Fruit fly (Drosophila melanogaster) whole organism, adult: ENCODE data around the gene Sbds.
A peak's percentile ranks its signal among the peaks of the same experiment; 100 is the strongest.

Source experiments
- CG11617 ChIP-seq: fragments of 200-800 bp; sonication (Bioruptor generic); optimal IDR thresholded peaks from 2 replicates; lab custom pipeline; 2017; ENCODE audit warnings: mild to moderate bottlenecking, missing biosample characterization, missing genetic modification reagents, missing genetic modification characterization
- CG12768 ChIP-seq: fragments of 200-800 bp; sonication (Bioruptor generic); optimal IDR thresholded peaks from 2 replicates; lab custom pipeline; 2017; ENCODE audit warnings: missing biosample characterization, missing genetic modification characterization, mild to moderate bottlenecking, moderate library complexity, missing genetic modification reagents
- CG5204 ChIP-seq: fragments of 200-800 bp; sonication (Bioruptor generic); optimal IDR thresholded peaks from 2 replicates; lab custom pipeline; 2016; ENCODE audit warnings: missing biosample characterization, missing genetic modification characterization
- Clk ChIP-seq: fragments of 200-800 bp; sonication (Bioruptor generic); optimal IDR thresholded peaks from 2 replicates; lab custom pipeline; 2017; ENCODE audit warnings: missing biosample characterization, missing genetic modification characterization
- Mnt ChIP-seq: fragments of 200-800 bp; sonication (Bioruptor generic); optimal IDR thresholded peaks from 2 replicates; lab custom pipeline; 2016; ENCODE audit warnings: missing biosample characterization, mild to moderate bottlenecking, missing genetic modification characterization
- cic ChIP-seq: fragments of 200-800 bp; sonication (Bioruptor generic); optimal IDR thresholded peaks from 2 replicates; lab custom pipeline; 2017; ENCODE audit warnings: missing biosample characterization, mild to moderate bottlenecking, missing genetic modification characterization, moderate library complexity
- kay ChIP-seq: fragments of 200-800 bp; sonication (Bioruptor generic); peaks from one replicate; lab custom pipeline; 2016; ENCODE audit warnings: missing biosample characterization, missing genetic modification characterization, borderline replicate concordance
- tj ChIP-seq: fragments of 200-800 bp; sonication (Bioruptor generic); optimal IDR thresholded peaks from 3 replicates; lab custom pipeline; 2017; ENCODE audit warnings: missing biosample characterization, mild to moderate bottlenecking, missing genetic modification characterization, moderate library complexity

DNA sequence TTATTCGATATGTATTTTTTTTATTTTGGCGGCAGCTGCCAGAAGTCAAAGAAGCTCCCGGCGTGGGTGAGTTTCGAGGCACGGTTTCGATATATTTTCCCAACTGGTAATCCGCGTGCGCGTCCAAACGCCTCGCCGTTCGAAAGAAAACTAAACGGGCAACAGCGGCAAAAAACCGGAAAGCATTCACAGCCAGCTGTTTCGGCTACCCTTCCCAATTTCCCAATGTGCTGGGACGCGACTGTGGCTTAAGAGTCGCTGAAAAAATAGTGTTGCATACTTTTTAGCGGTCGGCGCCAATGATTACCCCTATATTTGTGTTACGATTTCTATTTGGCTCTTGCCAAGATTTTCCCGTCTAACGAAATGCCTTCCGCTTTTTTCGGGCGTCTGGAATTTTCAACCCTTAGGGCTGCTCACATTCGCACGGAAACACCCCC, 49.3 kb upstream of the Sbds start, which contains the start of gene SP1173:
- TF ChIP-seq Clk: no peak
- TF ChIP-seq CG11617 (GFP tag; lab: Kevin White, UChicago): peak; percentile 18
- no peak for TF ChIP-seq kay (GFP tag; lab: Kevin White, UChicago)
- peak; percentile 17 for TF ChIP-seq tj (GFP tag; lab: Kevin White, UChicago)
- no peak for TF ChIP-seq CG12768 (GFP tag; lab: Kevin White, UChicago)
- TF ChIP-seq cic: no peak
- no peak for TF ChIP-seq CG5204 (GFP tag; lab: Kevin White, UChicago)
- no peak for TF ChIP-seq Mnt (GFP tag; lab: Kevin White, UChicago)
